Worm (Caenorhabditis elegans) whole organism, L4/young adult: ENCODE measurements around the gene F33G12.7.

Source experiments
- W03F9.2 ChIP-seq: fragments of 150-350 bp; optimal IDR thresholded peaks from 2 replicates; lab custom pipeline; 2014; ENCODE audit warnings: missing biosample characterization, missing genetic modification characterization
- dao-5 ChIP-seq: sonication (generic microtip); optimal IDR thresholded peaks from 2 replicates; lab custom pipeline; 2016; ENCODE audit warnings: missing genotype, missing genetic modification characterization, moderate library complexity, missing compliant biosample characterization
- him-1 ChIP-seq: sonication (generic microtip); optimal IDR thresholded peaks from 2 replicates; lab custom pipeline; 2016; ENCODE audit warnings: missing genotype, missing genetic modification reagents, missing genetic modification characterization, missing compliant biosample characterization

F33G12.7 gene

ce11 chrII:5004781-5005180, 35.7 kb downstream of the F33G12.7 start, which contains the start of gene F59A6.4:
Gene F59A6.4, plus strand, starts transcription at chrII:5005081.
- no peak for TF ChIP-seq W03F9.2
- no peak for TF ChIP-seq him-1
- TF ChIP-seq dao-5 (tag; lab: Kevin White, UChicago) = no peak

ce11 chrII:5003660-5004059, 36.8 kb downstream of the F33G12.7 start, which contains the start of gene F59A6.10:
Gene F59A6.10, plus strand, starts transcription at chrII:5003960.
- no peak for TF ChIP-seq dao-5 (tag; lab: Kevin White, UChicago)

- no peak for TF ChIP-seq dao-5 (tag; lab: Kevin White, UChicago)
- no peak for TF ChIP-seq W03F9.2
- no peak for TF ChIP-seq him-1
Observed at ce11 chrII:5001866-5002265, 38.6 kb downstream of the F33G12.7 start.

ce11 chrII:4999122-4999521, 41.4 kb downstream of the F33G12.7 start, which contains the start of gene citk-2:
Gene citk-2, plus strand, starts transcription at chrII:4999520.
- TF ChIP-seq dao-5 (tag; lab: Kevin White, UChicago) (no peak), him-1 (no peak), W03F9.2 (no peak)

- TF ChIP-seq him-1 = no peak
- no peak for TF ChIP-seq W03F9.2
- TF ChIP-seq dao-5 (tag; lab: Kevin White, UChicago) = no peak
Observed at ce11 chrII:4998657-4999056, 41.8 kb downstream of the F33G12.7 start, which contains the start of gene F59A6.11. Gene F59A6.11, minus strand, starts transcription at chrII:4998757.

ce11 chrII:4994939-4995338, 45.5 kb downstream of the F33G12.7 start, which contains the start of gene rnh-1.0:
Gene rnh-1.0, plus strand, starts transcription at chrII:4995327.
- TF ChIP-seq dao-5 (tag; lab: Kevin White, UChicago) (no peak), W03F9.2 (no peak), him-1 (no peak)

- no peak for TF ChIP-seq him-1
- no peak for TF ChIP-seq dao-5 (tag; lab: Kevin White, UChicago)
- peak; percentile 33 for TF ChIP-seq W03F9.2
Observed at ce11 chrII:4993530-4994192, 46.8 kb downstream of the F33G12.7 start, which contains the start of the genes eif-1 and vps-24. Gene eif-1, minus strand, starts transcription at chrII:4993580. Gene vps-24, plus strand, starts transcription at chrII:4993998.

- TF ChIP-seq W03F9.2 (no peak), him-1 (no peak), dao-5 (tag; lab: Kevin White, UChicago) (no peak)
Observed at ce11 chrII:4992977-4993376, 47.5 kb downstream of the F33G12.7 start, which contains the start of gene pigb-1. Gene pigb-1, minus strand, starts transcription at chrII:4993077.
